Worm (Caenorhabditis elegans) whole organism, L1 larva: ENCODE data around the gene ZK757.2.

Experiments
- C16A3.4 ChIP-seq: fragments of 150-350 bp; optimal IDR thresholded peaks from 2 replicates; lab custom pipeline; 2014; ENCODE audit warnings: missing biosample characterization, missing genetic modification characterization
- F16B12.6 ChIP-seq: fragments of 150-350 bp; optimal IDR thresholded peaks from 2 replicates; lab custom pipeline; 2014; ENCODE audit warnings: missing biosample characterization, missing genetic modification characterization
- Y116A8C.19 ChIP-seq: sonication (generic microtip); optimal IDR thresholded peaks from 2 replicates; lab custom pipeline; 2016; ENCODE audit warnings: missing compliant biosample characterization, missing genetic modification characterization, borderline replicate concordance
- ama-1 ChIP-seq: fragments of 150-350 bp; optimal IDR thresholded peaks from 2 replicates; lab custom pipeline; 2014
- blmp-1 ChIP-seq: fragments of 150-350 bp; optimal IDR thresholded peaks from 2 replicates; lab custom pipeline; 2014; ENCODE audit warnings: missing biosample characterization, missing genetic modification characterization
- ceh-63 ChIP-seq: fragments of 200-800 bp; sonication (Bioruptor generic); optimal IDR thresholded peaks from 2 replicates; lab custom pipeline; 2018; ENCODE audit warnings: mild to moderate bottlenecking, missing genetic modification characterization, missing compliant biosample characterization
- ceh-8 ChIP-seq: fragments of 200-800 bp; sonication (Bioruptor generic); optimal IDR thresholded peaks from 2 replicates; lab custom pipeline; 2018; ENCODE audit warnings: mild to moderate bottlenecking, missing genetic modification characterization, moderate library complexity, missing compliant biosample characterization
- ceh-88 ChIP-seq: fragments of 200-800 bp; sonication (Bioruptor generic); IDR thresholded peaks from 2 replicates; pipeline ENCODE4 v1.3.6; 2022; ENCODE audit warnings: missing genetic modification characterization, missing compliant biosample characterization
- ceh-90 ChIP-seq: sonication (generic microtip); optimal IDR thresholded peaks from 2 replicates; lab custom pipeline; 2016; ENCODE audit warnings: missing genetic modification characterization, missing compliant biosample characterization
- ces-1 ChIP-seq: fragments of 150-350 bp; optimal IDR thresholded peaks from 2 replicates; lab custom pipeline; 2014; ENCODE audit warnings: missing biosample characterization, missing genetic modification reagents, missing genetic modification characterization
- egl-27 ChIP-seq, 2 experiments: fragments of 150-350 bp in 1 of 2; sonication (generic microtip); optimal IDR thresholded peaks; 3 replicates each; lab custom pipeline; 2017 to 2018; ENCODE audit warnings: missing biosample characterization in 2 of 2, missing genetic modification characterization in 2 of 2, missing genetic modification reagents in 2 of 2
- elt-2 ChIP-seq: sonication (generic microtip); optimal IDR thresholded peaks from 2 replicates; lab custom pipeline; 2016; ENCODE audit warnings: missing genetic modification characterization, mild to moderate bottlenecking, inconsistent platforms, missing compliant biosample characterization, missing genetic modification reagents
- fkh-10 ChIP-seq: sonication (generic microtip); optimal IDR thresholded peaks from 2 replicates; lab custom pipeline; 2017; ENCODE audit warnings: missing biosample characterization, missing genetic modification reagents, missing genetic modification characterization
- fkh-8 ChIP-seq: sonication (generic microtip); optimal IDR thresholded peaks from 2 replicates; lab custom pipeline; 2016; ENCODE audit warnings: mild to moderate bottlenecking, missing genetic modification characterization, missing compliant biosample characterization
- grh-1 ChIP-seq: fragments of 200-800 bp; sonication (Bioruptor generic); IDR thresholded peaks from 2 replicates; pipeline ENCODE4 v1.3.6; 2022; ENCODE audit warnings: missing genetic modification reagents, missing genetic modification characterization, missing compliant biosample characterization
- hlh-4 ChIP-seq: sonication (generic microtip); optimal IDR thresholded peaks from 2 replicates; lab custom pipeline; 2016; ENCODE audit warnings: mild to moderate bottlenecking, missing genetic modification characterization, missing compliant biosample characterization
- hpl-2 ChIP-seq: fragments of 150-350 bp; optimal IDR thresholded peaks from 2 replicates; lab custom pipeline; 2014; ENCODE audit warnings: missing biosample characterization, missing genetic modification reagents, missing genetic modification characterization
- lin-14 ChIP-seq: fragments of 200-800 bp; sonication (Bioruptor generic); optimal IDR thresholded peaks from 2 replicates; lab custom pipeline; 2018; ENCODE audit warnings: mild to moderate bottlenecking, missing genetic modification characterization, moderate library complexity, missing compliant biosample characterization
- lin-15B ChIP-seq: fragments of 150-350 bp; sonication (generic microtip); optimal IDR thresholded peaks from 3 replicates; lab custom pipeline; 2014; ENCODE audit warnings: missing biosample characterization, missing genetic modification characterization
- lsy-2 ChIP-seq, 2 experiments: fragments of 150-350 bp; optimal IDR thresholded peaks; 2 replicates each; lab custom pipeline; 2014; ENCODE audit warnings: missing biosample characterization in 2 of 2, missing genetic modification characterization in 2 of 2
- mab-9 ChIP-seq: fragments of 200-800 bp; sonication (Bioruptor generic); IDR thresholded peaks from 2 replicates; pipeline ENCODE4 v1.3.6; 2022; ENCODE audit warnings: missing genetic modification reagents, missing genetic modification characterization, missing compliant biosample characterization
- mef-2 ChIP-seq: fragments of 150-350 bp; optimal IDR thresholded peaks from 2 replicates; lab custom pipeline; 2014; ENCODE audit warnings: missing biosample characterization, missing genetic modification characterization
- mep-1 ChIP-seq: fragments of 150-350 bp; optimal IDR thresholded peaks from 2 replicates; lab custom pipeline; 2014; ENCODE audit warnings: missing biosample characterization, missing genetic modification characterization
- nhr-11 ChIP-seq: fragments of 150-350 bp; optimal IDR thresholded peaks from 2 replicates; lab custom pipeline; 2014; ENCODE audit warnings: missing biosample characterization, missing genetic modification characterization
- nhr-12 ChIP-seq: sonication (generic microtip); optimal IDR thresholded peaks from 2 replicates; lab custom pipeline; 2017; ENCODE audit warnings: missing biosample characterization, missing genetic modification characterization
- nhr-19 ChIP-seq: fragments of 200-800 bp; sonication (Bioruptor generic); conservative IDR thresholded peaks from 2 replicates; pipeline ENCODE4 v1.3.6; 2022; ENCODE audit warnings: missing genetic modification characterization, missing compliant biosample characterization
- nhr-237 ChIP-seq: fragments of 150-350 bp; optimal IDR thresholded peaks from 2 replicates; lab custom pipeline; 2014; ENCODE audit warnings: missing biosample characterization, missing genetic modification characterization
- nhr-28 ChIP-seq: fragments of 150-350 bp; optimal IDR thresholded peaks from 2 replicates; lab custom pipeline; 2014; ENCODE audit warnings: missing biosample characterization, missing genetic modification characterization
- nhr-47 ChIP-seq: sonication (generic microtip); optimal IDR thresholded peaks from 2 replicates; lab custom pipeline; 2016; ENCODE audit warnings: mild to moderate bottlenecking, missing genetic modification characterization, moderate library complexity, missing compliant biosample characterization
- nhr-71 ChIP-seq: sonication (generic microtip); optimal IDR thresholded peaks from 2 replicates; lab custom pipeline; 2016; ENCODE audit warnings: mild to moderate bottlenecking, missing genetic modification characterization, moderate library complexity, missing compliant biosample characterization
- nhr-76 ChIP-seq: sonication (generic microtip); optimal IDR thresholded peaks from 2 replicates; lab custom pipeline; 2017; ENCODE audit warnings: missing biosample characterization, missing genetic modification characterization
- nhr-85 ChIP-seq: sonication (generic microtip); peaks from one replicate; lab custom pipeline; 2016; ENCODE audit warnings: missing genetic modification characterization, inconsistent platforms, missing compliant biosample characterization
- pag-3 ChIP-seq: sonication (generic microtip); optimal IDR thresholded peaks from 2 replicates; lab custom pipeline; 2017; ENCODE audit warnings: missing genetic modification characterization, mild to moderate bottlenecking, missing compliant biosample characterization, antibody characterized with exemption, borderline replicate concordance; ENCODE audit not compliant: insufficient read depth
- pqm-1 ChIP-seq: sonication (generic microtip); optimal IDR thresholded peaks from 3 replicates; lab custom pipeline; 2017; ENCODE audit warnings: missing biosample characterization, missing genetic modification characterization
- rnt-1 ChIP-seq: sonication (generic microtip); optimal IDR thresholded peaks from 2 replicates; lab custom pipeline; 2016; ENCODE audit warnings: mild to moderate bottlenecking, missing genetic modification characterization, moderate library complexity, missing compliant biosample characterization
- skn-1 ChIP-seq: fragments of 150-350 bp; optimal IDR thresholded peaks from 2 replicates; lab custom pipeline; 2014; ENCODE audit warnings: missing biosample characterization, missing genetic modification characterization
- sptf-1 ChIP-seq: fragments of 150-350 bp; optimal IDR thresholded peaks from 2 replicates; lab custom pipeline; 2014; ENCODE audit warnings: missing biosample characterization, missing genetic modification characterization
- sup-37 ChIP-seq: fragments of 200-800 bp; sonication (Bioruptor generic); optimal IDR thresholded peaks from 2 replicates; lab custom pipeline; 2018; ENCODE audit warnings: mild to moderate bottlenecking, missing genetic modification characterization, missing compliant biosample characterization
- tbx-2 ChIP-seq: sonication (generic microtip); optimal IDR thresholded peaks from 2 replicates; lab custom pipeline; 2016; ENCODE audit warnings: missing genetic modification characterization, missing compliant biosample characterization
- vab-15 ChIP-seq: sonication (generic microtip); optimal IDR thresholded peaks from 2 replicates; lab custom pipeline; 2017; ENCODE audit warnings: missing genotype, mild to moderate bottlenecking, missing genetic modification characterization, missing compliant biosample characterization
- xbp-1 ChIP-seq: sonication (generic microtip); optimal IDR thresholded peaks from 2 replicates; lab custom pipeline; 2016; ENCODE audit warnings: missing genetic modification characterization, missing compliant biosample characterization
- zip-4 ChIP-seq: fragments of 200-800 bp; sonication (Bioruptor generic); optimal IDR thresholded peaks from 2 replicates; lab custom pipeline; 2018; ENCODE audit warnings: mild to moderate bottlenecking, missing genetic modification characterization, moderate library complexity, missing compliant biosample characterization

Gene ZK757.2

DNA sequence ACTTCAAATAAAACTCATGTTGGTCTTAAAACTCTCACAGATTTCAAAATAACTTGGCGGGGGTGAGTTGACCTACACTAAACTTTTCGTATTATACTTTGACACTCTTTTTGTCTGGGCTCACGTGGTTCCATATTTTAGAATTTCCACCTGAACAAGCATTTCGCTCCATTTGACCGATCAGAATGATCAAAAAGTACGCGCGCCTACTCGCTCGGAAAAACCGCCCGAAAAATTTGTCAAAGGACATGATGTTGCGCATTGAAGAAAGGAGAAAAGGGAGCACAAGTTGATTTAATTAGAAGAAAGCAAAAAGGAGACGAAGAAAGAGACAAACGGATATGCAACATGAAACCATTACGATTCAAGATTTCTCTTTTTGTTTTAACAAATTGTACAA is 7.6 kb upstream of the ZK757.2 start:
- TF ChIP-seq xbp-1 (tag; lab: Kevin White, UChicago) (no peak), fkh-8 (peak; percentile 41), nhr-11 (tag; lab: Kevin White, UChicago) (no peak), nhr-76 (no peak), elt-2 (tag; lab: Kevin White, UChicago) (no peak), tbx-2 (tag; lab: Kevin White, UChicago) (no peak), mef-2 (tag; lab: Kevin White, UChicago) (no peak), lin-14 (GFP tag; lab: Kevin White, UChicago) (peak; percentile 57), ceh-90 (tag; lab: Kevin White, UChicago) (no peak), fkh-10 (GFP tag; lab: Kevin White, UChicago) (peak; percentile 24), nhr-237 (tag; lab: Kevin White, UChicago) (no peak), nhr-71 (no peak), mep-1 (tag; lab: Kevin White, UChicago) (no peak)

DNA sequence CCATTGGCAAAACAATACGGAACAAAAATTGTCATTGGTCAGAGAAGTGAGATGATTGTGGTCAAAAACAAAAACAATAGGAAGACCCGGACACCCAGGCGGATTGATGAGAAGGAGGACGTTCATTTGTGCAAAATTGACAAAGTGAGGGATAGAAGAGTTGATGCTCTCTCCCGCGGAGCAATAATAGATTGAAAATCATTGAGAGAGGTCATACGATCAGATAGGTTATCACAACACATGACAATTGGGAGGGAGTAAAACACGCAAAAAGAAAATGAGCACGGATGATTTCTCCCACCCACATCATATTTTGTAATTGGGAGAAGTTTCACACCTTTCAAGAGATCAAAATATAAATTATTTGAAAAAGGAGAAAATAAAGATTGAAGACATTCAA is 6.9 kb upstream of the ZK757.2 start:
- TF ChIP-seq hpl-2 (GFP tag; lab: Kevin White, UChicago) (no peak), skn-1 (tag; lab: Kevin White, UChicago) (no peak), lsy-2 (tag; optimal IDR thresholded peaks at IDR 0.05; lab: Kevin White, UChicago) (no peak), hlh-4 (tag; lab: Kevin White, UChicago) (no peak), egl-27 (tag; optimal IDR thresholded peaks at IDR 0.05; lab: Kevin White, UChicago) (no peak), ces-1 (GFP tag; lab: Kevin White, UChicago) (no peak), vab-15 (no peak), rnt-1 (peak; percentile 47), nhr-47 (tag; lab: Kevin White, UChicago) (no peak), lin-14 (GFP tag; lab: Kevin White, UChicago) (peak; percentile 59), sup-37 (GFP tag; lab: Kevin White, UChicago) (no peak), xbp-1 (tag; lab: Kevin White, UChicago) (no peak), nhr-11 (tag; lab: Kevin White, UChicago) (no peak), mab-9 (GFP tag; lab: Robert Waterston, UW) (no peak), ama-1 (no peak), pqm-1 (no peak), pag-3 (tag; lab: Kevin White, UChicago) (no peak)

DNA sequence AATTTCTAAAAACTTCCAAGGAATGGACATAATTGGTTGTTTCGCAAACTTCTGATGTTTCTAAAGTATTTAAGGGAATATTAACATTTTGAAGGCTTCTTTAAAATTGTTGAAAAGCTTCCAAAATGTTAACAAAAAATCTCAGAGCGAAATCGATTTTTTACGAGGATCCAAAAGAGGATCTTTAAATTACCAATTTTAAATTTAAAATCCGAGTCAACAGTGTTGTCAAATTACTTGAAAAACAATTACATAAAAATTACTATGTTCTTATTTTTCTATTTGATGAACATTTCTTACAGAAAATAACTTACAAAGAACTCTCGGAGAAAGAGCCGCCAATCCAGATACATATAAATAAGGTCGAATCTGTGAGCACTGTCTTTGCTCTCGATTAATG is 1.8 kb downstream of the ZK757.2 start, which contains the start of gene ZK757.10:
ZK757.10 (plus strand) TSS at position 301 of the 400 bp plus-strand sequence.
- no peak for TF ChIP-seq nhr-19

DNA sequence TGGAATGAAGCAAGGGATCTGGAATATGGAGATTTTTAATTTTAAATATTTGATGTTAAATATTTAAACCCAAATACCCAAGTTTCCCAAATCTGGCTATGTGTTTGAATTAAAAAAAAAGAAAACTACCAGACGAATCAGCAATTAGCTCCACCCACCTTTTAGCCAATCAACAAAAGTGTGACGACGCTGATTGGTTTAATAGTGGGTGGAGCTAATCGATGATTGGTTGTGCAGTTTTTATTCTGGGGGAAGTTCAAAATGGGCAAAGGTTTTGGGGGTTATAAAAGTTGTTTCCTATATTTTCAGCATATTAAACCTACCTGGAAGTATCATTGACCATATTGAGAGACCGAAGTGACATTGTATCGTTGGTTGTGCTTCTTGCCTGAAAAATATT is 4.2 kb downstream of the ZK757.2 start:
- TF ChIP-seq C16A3.4 (tag; lab: Kevin White, UChicago): no peak
- no peak for TF ChIP-seq ceh-8 (GFP tag; lab: Kevin White, UChicago)
- TF ChIP-seq pag-3 (tag; lab: Kevin White, UChicago): no peak
- TF ChIP-seq tbx-2 (tag; lab: Kevin White, UChicago): no peak
- TF ChIP-seq grh-1 (GFP tag; lab: Robert Waterston, UW): no peak
- TF ChIP-seq ceh-63 (GFP tag; lab: Kevin White, UChicago): no peak
- no peak for TF ChIP-seq Y116A8C.19 (tag; lab: Kevin White, UChicago)
- TF ChIP-seq nhr-85 (tag; lab: Kevin White, UChicago): no peak
- no peak for TF ChIP-seq lin-15B (tag; lab: Kevin White, UChicago)
- TF ChIP-seq fkh-10 (GFP tag; lab: Kevin White, UChicago): no peak
- no peak for TF ChIP-seq ama-1

DNA sequence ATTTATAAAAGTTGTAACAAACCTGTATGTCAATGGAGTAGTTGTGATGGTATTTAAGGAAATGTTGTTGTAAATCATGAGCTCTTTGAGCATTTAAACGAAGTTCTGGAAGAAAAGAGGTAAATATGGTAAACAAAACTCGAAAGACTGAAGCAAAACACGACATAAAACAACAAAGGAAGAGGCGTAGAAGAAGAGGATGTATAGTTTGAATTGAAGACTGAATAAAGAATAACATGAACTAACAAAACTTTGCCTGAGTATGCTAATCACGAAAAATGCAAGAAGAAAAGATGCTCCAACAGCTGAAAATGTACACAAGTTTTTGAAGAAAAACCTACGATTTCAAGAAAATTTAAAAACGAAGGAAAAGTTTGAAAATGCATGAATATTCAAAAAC is 7.7 kb downstream of the ZK757.2 start, which contains the start of gene ZK757.1:
ZK757.1 (minus strand) TSS at position 101 of the 400 bp plus-strand sequence.
- TF ChIP-seq xbp-1 (tag; lab: Kevin White, UChicago) (no peak), blmp-1 (no peak), tbx-2 (tag; lab: Kevin White, UChicago) (no peak), ceh-88 (GFP tag; lab: Robert Waterston, UW) (no peak), F16B12.6 (tag; lab: Kevin White, UChicago) (no peak), nhr-12 (tag; lab: Kevin White, UChicago) (no peak), zip-4 (no peak), ceh-90 (tag; lab: Kevin White, UChicago) (no peak), nhr-28 (tag; lab: Kevin White, UChicago) (no peak), C16A3.4 (tag; lab: Kevin White, UChicago) (no peak), sptf-1 (tag; lab: Kevin White, UChicago) (no peak), skn-1 (tag; lab: Kevin White, UChicago) (no peak)
